Fruit fly (Drosophila melanogaster): ENCODE measurements around the gene ine.

ine gene

DNA sequence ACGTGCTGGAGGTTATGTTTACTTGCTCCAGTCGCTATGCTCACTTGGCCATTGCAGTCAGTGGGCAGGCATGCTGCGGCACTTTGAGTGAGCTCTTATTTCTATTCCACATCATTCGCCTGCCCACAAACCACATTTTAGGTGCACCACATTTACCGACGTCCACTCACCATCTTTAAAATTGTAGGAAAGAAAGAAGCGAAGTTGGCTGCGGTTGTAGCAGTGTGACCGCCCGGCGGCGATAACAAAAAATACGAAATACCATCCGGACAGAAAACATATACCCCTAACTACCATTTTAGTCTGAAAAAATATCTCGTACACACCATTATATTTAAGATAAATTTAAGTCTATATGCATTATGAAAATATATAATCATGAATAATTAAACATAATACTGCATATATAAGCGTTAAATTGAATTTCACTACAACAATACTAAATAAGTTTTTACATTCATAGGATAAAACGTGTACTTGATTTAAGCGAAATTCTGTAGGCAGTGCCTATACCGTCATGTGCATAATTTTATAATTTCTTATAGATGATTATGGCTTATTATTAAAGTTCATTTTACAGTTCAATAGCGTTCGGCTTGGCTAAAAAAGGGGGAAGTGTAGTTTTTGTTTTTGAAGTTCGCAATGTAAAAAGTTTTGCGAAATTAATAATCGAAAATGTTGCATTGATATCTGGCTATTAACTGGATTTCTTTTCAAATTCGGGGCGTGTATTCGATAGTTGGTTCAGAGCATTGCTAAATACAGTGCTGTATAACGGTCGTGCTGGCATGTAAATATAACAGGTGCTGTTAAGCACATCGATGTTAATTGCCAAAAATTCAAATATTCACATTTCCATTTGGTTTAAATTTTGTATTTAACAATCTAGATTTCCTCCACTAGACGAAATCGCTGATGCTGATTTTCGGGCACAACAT is 18.4 kb downstream of the ine start, which contains the start of gene RpL27A (continued):
- no peak for TF ChIP-seq CG17568 (GFP tag; optimal IDR thresholded peaks at IDR 0.05)
- TF ChIP-seq CG6791 (GFP tag; IDR thresholded peaks at IDR 0.05; ENCODE audit: partially characterized antibody): peak; percentile 53; the same call in 1 of the 3 replicates
- no peak for TF ChIP-seq hkb (optimal IDR thresholded peaks at IDR 0.05)
- peak; percentile 81 for TF ChIP-seq hkb (GFP tag; IDR thresholded peaks at IDR 0.05)
- peak; percentile 39 for TF ChIP-seq HmgD (GFP tag; optimal IDR thresholded peaks at IDR 0.05)
- TF ChIP-seq Blimp-1 (GFP tag; optimal IDR thresholded peaks at IDR 0.05): no peak
- 0 out of 3 replicates have a peak, but pooled peaks have one; percentile 25 for TF ChIP-seq jigr1 (GFP tag; IDR thresholded peaks at IDR 0.05)
- peak; percentile 82 for TF ChIP-seq CG17802 (tag; optimal IDR thresholded peaks at IDR 0.05)
- peak; percentile 80 for TF ChIP-seq fd64A (GFP tag; optimal IDR thresholded peaks at IDR 0.05)
- TF ChIP-seq bowl (GFP tag; IDR thresholded peaks at IDR 0.05): no peak
- TF ChIP-seq ato (GFP tag; IDR thresholded peaks at IDR 0.05; ENCODE audit: partially characterized antibody): no peak; the same call in 1 of the 2 replicates
- peak; percentile 54 for TF ChIP-seq gsb (GFP tag; IDR thresholded peaks at IDR 0.05)
- peak; percentile 72 for TF ChIP-seq Atf6 (GFP tag; IDR thresholded peaks at IDR 0.05)
- TF ChIP-seq bsh (GFP tag; optimal IDR thresholded peaks at IDR 0.05): peak; percentile 43 to 66
- peak; percentile 71 for TF ChIP-seq E2f1 (GFP tag; IDR thresholded peaks at IDR 0.05)
- no peak for TF ChIP-seq eve (GFP tag; optimal IDR thresholded peaks at IDR 0.05)
- TF ChIP-seq CG13624 (GFP tag; optimal IDR thresholded peaks at IDR 0.05): peak; percentile 48
- peak; percentile 32 for TF ChIP-seq run (tag; optimal IDR thresholded peaks at IDR 0.05)
- peak; percentile 86 for TF ChIP-seq CG13296 (GFP tag; optimal IDR thresholded peaks at IDR 0.05)
- TF ChIP-seq CG7271 (tag; optimal IDR thresholded peaks at IDR 0.05): peak; percentile 78
- peak; percentile 72 for TF ChIP-seq amos (GFP tag; IDR thresholded peaks at IDR 0.05; ENCODE audit: partially characterized antibody)
- TF ChIP-seq CG8478 (optimal IDR thresholded peaks at IDR 0.05): no peak
- peak; percentile 31 for TF ChIP-seq jumu (GFP tag; optimal IDR thresholded peaks at IDR 0.05)
- peak; percentile 42 for TF ChIP-seq stwl (tag; optimal IDR thresholded peaks at IDR 0.05)
- TF ChIP-seq CG17829 (tag; optimal IDR thresholded peaks at IDR 0.05): peak; percentile 60
- peak; percentile 86 for TF ChIP-seq otp (GFP tag; IDR thresholded peaks at IDR 0.05)
- TF ChIP-seq Tbp (GFP tag; optimal IDR thresholded peaks at IDR 0.05): no peak
- TF ChIP-seq ind (GFP tag; optimal IDR thresholded peaks at IDR 0.05): peak; percentile 32
- peak; percentile 84 for TF ChIP-seq CG17361 (GFP tag; IDR thresholded peaks at IDR 0.05)
- peak; percentile 58 for TF ChIP-seq CG8944 (GFP tag; optimal IDR thresholded peaks at IDR 0.05)
- peak; percentile 84 for TF ChIP-seq schlank (tag; optimal IDR thresholded peaks at IDR 0.05)
- TF ChIP-seq Doc2 (GFP tag; IDR thresholded peaks at IDR 0.05): no peak
- TF ChIP-seq sob (GFP tag; IDR thresholded peaks at IDR 0.05): peak; percentile 83
- peak; percentile 90 for TF ChIP-seq CG34376 (GFP tag; optimal IDR thresholded peaks at IDR 0.05)
- peak; percentile 71 for TF ChIP-seq GATAe (GFP tag; conservative IDR thresholded peaks at IDR 0.05)
- peak; percentile 90 for TF ChIP-seq CG10431 (GFP tag; optimal IDR thresholded peaks at IDR 0.05)
- TF ChIP-seq CG12236 (GFP tag; optimal IDR thresholded peaks at IDR 0.05): peak; percentile 64
- peak; percentile 53 for TF ChIP-seq maf-S (GFP tag; optimal IDR thresholded peaks at IDR 0.05)
- TF ChIP-seq CG15601 (tag; optimal IDR thresholded peaks at IDR 0.05): peak; percentile 80
- TF ChIP-seq org-1 (GFP tag; optimal IDR thresholded peaks at IDR 0.05): peak; percentile 73
- peak; percentile 75 for TF ChIP-seq nau (GFP tag; optimal IDR thresholded peaks at IDR 0.05)
- TF ChIP-seq z (GFP tag; IDR thresholded peaks at IDR 0.05): no peak
- TF ChIP-seq CG7556 (GFP tag; optimal IDR thresholded peaks at IDR 0.05): peak; percentile 69
- TF ChIP-seq Antp (GFP tag; optimal IDR thresholded peaks at IDR 0.05): peak; percentile 49
- peak; percentile 75 for TF ChIP-seq Max (GFP tag; optimal IDR thresholded peaks at IDR 0.05)
- TF ChIP-seq CG16815 (GFP tag; optimal IDR thresholded peaks at IDR 0.05): peak; percentile 47
- TF ChIP-seq dysf (GFP tag; IDR thresholded peaks at IDR 0.05): peak; percentile 78
- TF ChIP-seq CG10543 (GFP tag; optimal IDR thresholded peaks at IDR 0.05): peak; percentile 84
- TF ChIP-seq twi (tag; optimal IDR thresholded peaks at IDR 0.05): peak; percentile 55
